Worm (Caenorhabditis elegans) whole organism, early embryonic: ENCODE results near the gene rgs-5.

Experiments used
- B0310.2 ChIP-seq: sonication (generic microtip); optimal IDR thresholded peaks from 2 replicates; lab custom pipeline; 2016; ENCODE audit warnings: mild to moderate bottlenecking, missing genetic modification characterization, missing compliant biosample characterization
- F13C5.2 ChIP-seq: sonication (generic microtip); optimal IDR thresholded peaks from 2 replicates; lab custom pipeline; 2017; ENCODE audit warnings: mild to moderate bottlenecking, missing genetic modification characterization, inconsistent platforms, missing compliant biosample characterization
- aly-1 ChIP-seq: sonication (generic microtip); optimal IDR thresholded peaks from 2 replicates; lab custom pipeline; 2016; ENCODE audit warnings: missing genetic modification characterization, missing compliant biosample characterization
- ama-1 ChIP-seq: fragments of 150-350 bp; optimal IDR thresholded peaks from 2 replicates; lab custom pipeline; 2014
- ceh-13 ChIP-seq: fragments of 200-800 bp; sonication (Bioruptor generic); optimal IDR thresholded peaks from 2 replicates; lab custom pipeline; 2018; ENCODE audit warnings: mild to moderate bottlenecking, missing genetic modification characterization, missing compliant biosample characterization
- ceh-36 ChIP-seq: sonication (generic microtip); optimal IDR thresholded peaks from 2 replicates; lab custom pipeline; 2016; ENCODE audit warnings: missing genetic modification characterization, inconsistent platforms, missing compliant biosample characterization
- ets-7 ChIP-seq: sonication (generic microtip); optimal IDR thresholded peaks from 2 replicates; lab custom pipeline; 2016; ENCODE audit warnings: missing genotype, missing genetic modification characterization, missing compliant biosample characterization
- flt-1 ChIP-seq: fragments of 200-800 bp; sonication (Bioruptor generic); IDR thresholded peaks from 2 replicates; pipeline ENCODE4 v1.3.6; 2022; ENCODE audit warnings: missing genetic modification characterization, missing compliant biosample characterization
- hmbx-1 ChIP-seq: sonication (generic microtip); optimal IDR thresholded peaks from 2 replicates; lab custom pipeline; 2016; ENCODE audit warnings: mild to moderate bottlenecking, missing genetic modification characterization, missing compliant biosample characterization
- hmg-4 ChIP-seq: fragments of 200-800 bp; sonication (Bioruptor generic); optimal IDR thresholded peaks from 2 replicates; lab custom pipeline; 2018; ENCODE audit warnings: mild to moderate bottlenecking, missing genetic modification characterization, missing compliant biosample characterization
- hnd-1 ChIP-seq: sonication (generic microtip); optimal IDR thresholded peaks from 2 replicates; lab custom pipeline; 2016; ENCODE audit warnings: missing genetic modification characterization, missing compliant biosample characterization
- pes-1 ChIP-seq: fragments of 200-800 bp; sonication (Bioruptor generic); IDR thresholded peaks from 2 replicates; pipeline ENCODE4 v1.3.6; 2022; ENCODE audit warnings: missing genetic modification reagents, missing genetic modification characterization, missing compliant biosample characterization
- scrt-1 ChIP-seq: fragments of 200-800 bp; sonication (Bioruptor generic); IDR thresholded peaks from 2 replicates; pipeline ENCODE4 v1.3.6; 2022; ENCODE audit warnings: missing genetic modification characterization, missing compliant biosample characterization
- sea-1 ChIP-seq: fragments of 200-800 bp; sonication (Bioruptor generic); conservative IDR thresholded peaks from 2 replicates; pipeline ENCODE4 v1.3.6; 2022; ENCODE audit warnings: missing genetic modification characterization, missing compliant biosample characterization
- tbx-11 ChIP-seq: fragments of 200-800 bp; sonication (Bioruptor generic); IDR thresholded peaks from 2 replicates; pipeline ENCODE4 v1.3.6; 2022; ENCODE audit warnings: missing genetic modification characterization, missing compliant biosample characterization
- tbx-37 ChIP-seq: fragments of 200-800 bp; sonication (Bioruptor generic); conservative IDR thresholded peaks from 2 replicates; pipeline ENCODE4 v1.3.6; 2022; ENCODE audit warnings: missing genetic modification reagents, missing genetic modification characterization, missing compliant biosample characterization
- tra-4 ChIP-seq: sonication (generic microtip); optimal IDR thresholded peaks from 2 replicates; lab custom pipeline; 2017; ENCODE audit warnings: missing genetic modification characterization, missing compliant biosample characterization

rgs-5 gene

DNA sequence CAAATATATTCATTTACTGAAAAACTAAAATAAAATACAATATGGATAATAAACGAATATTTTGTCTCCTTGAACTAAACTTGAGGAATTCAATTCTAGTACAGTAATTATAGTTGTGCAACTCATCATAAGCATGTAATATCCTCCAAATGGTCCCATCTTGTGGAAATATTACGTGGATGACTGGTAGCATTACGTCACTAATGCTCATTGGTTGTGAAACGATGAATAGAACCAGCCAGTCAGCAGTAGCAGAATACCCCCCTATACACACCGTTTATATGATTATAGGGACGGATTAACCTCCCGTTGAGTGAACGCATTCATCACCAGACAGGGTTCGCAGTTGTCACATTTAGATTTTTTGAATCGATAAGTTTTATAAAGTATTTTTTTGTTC lies 20.0 kb downstream of the rgs-5 start:
- TF ChIP-seq tbx-11 (GFP tag; lab: Robert Waterston, UW) (no peak), hmbx-1 (no peak)

DNA sequence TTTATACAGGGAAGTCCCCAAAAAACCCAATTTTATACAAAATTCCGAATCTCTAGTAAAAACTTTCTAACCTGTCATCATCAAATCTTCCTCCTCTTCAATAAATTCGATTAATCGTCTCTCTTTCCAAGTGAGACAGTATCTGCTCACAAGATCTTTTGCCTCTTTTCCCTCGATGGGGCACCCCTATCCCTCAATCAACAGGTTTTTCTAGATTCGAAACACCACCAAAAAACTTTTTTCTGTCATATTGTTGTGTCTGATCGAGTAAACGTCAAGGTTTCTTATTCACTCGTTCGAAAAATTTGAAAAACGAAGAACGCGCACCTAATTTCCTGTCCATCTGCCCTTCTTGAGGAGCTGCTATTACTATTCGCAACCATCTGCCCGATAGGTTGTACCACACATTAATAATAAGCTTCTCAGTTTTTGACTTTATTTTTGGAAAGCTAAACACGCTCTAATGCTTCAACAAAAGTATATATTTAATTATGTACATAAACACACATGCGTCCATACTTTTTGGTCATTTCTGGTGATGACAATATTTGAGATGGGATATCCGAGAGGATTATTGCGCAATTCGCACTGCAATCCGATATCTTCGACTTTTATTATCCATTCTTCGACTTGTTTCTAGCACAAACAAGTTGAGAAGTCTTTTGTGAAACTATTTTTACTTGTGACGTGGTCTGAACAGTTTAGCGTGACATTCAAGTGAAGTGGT lies 20.9 kb downstream of the rgs-5 start:
- TF ChIP-seq tbx-11 (GFP tag; lab: Robert Waterston, UW) (no peak), scrt-1 (GFP tag; lab: Robert Waterston, UW) (no peak), hmbx-1 (no peak), sea-1 (GFP tag; lab: Robert Waterston, UW) (no peak), ama-1 (no peak), ceh-13 (GFP tag; lab: Kevin White, UChicago) (no peak), flt-1 (GFP tag; lab: Robert Waterston, UW) (no peak), hnd-1 (tag; lab: Kevin White, UChicago) (no peak), tra-4 (tag; lab: Kevin White, UChicago) (no peak), tbx-37 (GFP tag; lab: Robert Waterston, UW) (no peak), hmg-4 (GFP tag; lab: Kevin White, UChicago) (no peak), B0310.2 (tag; lab: Kevin White, UChicago) (no peak), aly-1 (tag; lab: Kevin White, UChicago) (no peak)

- TF ChIP-seq pes-1 (no peak), hmbx-1 (no peak), hmg-4 (GFP tag; lab: Kevin White, UChicago) (no peak)
Observed at ce11 chrIII:5719832-5720194, 21.5 kb downstream of the rgs-5 start.

DNA sequence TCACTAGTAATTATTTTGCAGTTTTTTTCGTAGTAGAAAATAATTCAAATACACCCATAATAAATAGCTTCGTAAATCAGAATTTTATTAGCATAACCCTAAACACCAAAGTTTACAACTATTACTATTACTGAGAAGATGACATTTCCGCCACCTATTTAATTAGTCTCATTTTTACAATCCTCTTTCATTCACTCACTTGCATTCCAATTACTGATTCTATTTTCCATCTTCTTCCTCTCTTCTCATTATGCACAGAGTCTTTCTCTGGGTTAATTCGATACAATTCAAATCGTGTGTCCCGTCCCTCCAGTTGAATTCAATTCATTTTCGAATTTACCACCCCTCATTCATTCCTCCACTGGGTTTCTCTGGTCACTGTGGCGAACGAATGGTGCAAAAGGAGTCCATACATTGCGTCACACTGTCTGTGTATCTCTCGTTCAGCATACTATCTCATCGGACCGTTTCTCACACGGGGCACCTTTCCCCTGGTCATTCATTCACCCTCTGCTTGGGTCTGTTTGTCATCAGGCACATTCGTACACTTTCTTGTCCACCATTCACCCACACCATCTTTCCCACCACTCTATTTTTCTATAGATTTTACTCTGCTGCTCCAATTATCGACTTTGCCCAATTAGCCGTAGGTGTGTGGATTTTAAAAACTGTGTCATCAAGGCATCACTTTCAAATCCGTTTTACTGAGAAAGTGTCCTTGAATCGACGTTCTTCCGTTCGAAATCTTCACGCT lies 22.1 kb downstream of the rgs-5 start:
- TF ChIP-seq hmg-4 (GFP tag; lab: Kevin White, UChicago), result peak; percentile 27
- 0 out of 2 replicates have a peak, but pooled peaks have one; percentile 9 for TF ChIP-seq scrt-1 (GFP tag; lab: Robert Waterston, UW)
- peak; percentile 51 for TF ChIP-seq aly-1 (tag; lab: Kevin White, UChicago)
- TF ChIP-seq tbx-37 (GFP tag; lab: Robert Waterston, UW), result no peak
- no peak for TF ChIP-seq ama-1

DNA sequence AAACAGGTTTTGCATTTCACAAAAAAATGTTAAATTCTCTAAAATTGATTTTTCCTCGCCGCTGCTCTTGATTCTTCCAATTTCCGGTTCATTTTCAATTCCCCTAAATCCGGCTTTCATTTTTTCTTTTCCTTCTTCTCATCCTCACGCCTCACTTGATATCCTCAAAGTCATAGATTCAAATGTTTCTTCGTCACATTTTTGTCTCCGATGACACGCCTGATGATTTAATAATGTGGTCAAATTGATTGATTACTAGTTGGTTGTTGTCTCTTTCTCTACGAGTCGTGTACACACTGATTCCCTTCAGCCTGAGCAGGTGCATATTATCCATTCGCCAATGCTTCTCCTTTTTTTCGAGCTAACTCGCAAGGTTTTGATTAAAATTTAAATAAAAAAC lies 23.1 kb downstream of the rgs-5 start:
- TF ChIP-seq tbx-11 (GFP tag; lab: Robert Waterston, UW) (no peak), hmg-4 (GFP tag; lab: Kevin White, UChicago) (no peak), sea-1 (GFP tag; lab: Robert Waterston, UW) (no peak)

- TF ChIP-seq tbx-11 (GFP tag; lab: Robert Waterston, UW) (no peak), hmbx-1 (no peak), flt-1 (GFP tag; lab: Robert Waterston, UW) (no peak), aly-1 (tag; lab: Kevin White, UChicago) (no peak), hmg-4 (GFP tag; lab: Kevin White, UChicago) (peak; percentile 21), tbx-37 (GFP tag; lab: Robert Waterston, UW) (peak; percentile 12; the same call in 1 of the 2 replicates), ets-7 (no peak), pes-1 (no peak)
Observed at ce11 chrIII:5721888-5722287, 23.5 kb downstream of the rgs-5 start.

DNA sequence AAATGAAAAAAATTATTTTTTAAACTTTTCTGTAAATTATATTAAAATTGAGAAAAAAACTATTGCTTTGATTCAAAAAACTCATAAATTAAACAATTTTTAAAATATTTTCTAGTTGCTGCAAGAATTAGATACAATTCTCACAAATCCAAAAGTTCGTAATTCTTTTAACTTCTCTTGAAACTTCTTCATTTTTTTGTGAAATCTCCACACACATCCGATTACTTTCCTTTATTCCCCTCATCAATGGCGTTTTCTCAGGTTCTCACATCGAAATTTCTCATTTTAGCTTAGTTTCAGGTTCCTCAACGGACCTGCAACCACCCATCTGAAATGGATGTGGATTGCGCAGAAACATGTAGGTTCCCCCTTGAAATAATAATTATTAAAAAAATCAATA lies 24.2 kb downstream of the rgs-5 start, which contains the start of gene wrm-1:
Gene wrm-1, plus strand, starts transcription at position 301 of the 400 bp plus-strand sequence.
- TF ChIP-seq ceh-36 (tag; lab: Kevin White, UChicago) (no peak), tra-4 (tag; lab: Kevin White, UChicago) (no peak), B0310.2 (tag; lab: Kevin White, UChicago) (no peak), aly-1 (tag; lab: Kevin White, UChicago) (no peak), F13C5.2 (no peak), pes-1 (no peak)

DNA sequence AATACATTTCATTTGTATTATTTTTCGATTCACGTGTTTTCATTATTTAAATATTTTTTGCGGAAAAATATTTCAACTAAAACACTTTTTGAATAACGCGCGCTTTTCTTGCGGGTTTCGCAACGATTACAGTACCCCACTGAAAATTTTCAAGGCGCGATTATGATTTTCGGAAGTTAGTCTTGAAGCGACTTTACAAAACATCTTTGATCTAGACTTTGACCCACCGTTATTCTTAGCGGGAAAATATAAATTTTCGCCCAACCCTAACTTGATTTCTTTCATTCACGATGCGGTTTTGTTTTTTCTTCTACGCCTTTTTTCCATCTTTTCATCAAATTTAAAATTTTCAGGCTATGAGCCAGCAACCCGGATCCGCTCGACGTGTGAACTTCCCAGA lies 29.5 kb downstream of the rgs-5 start, which contains the start of gene egg-1:
Gene egg-1, plus strand, starts transcription at position 354 of the 400 bp plus-strand sequence.
- TF ChIP-seq hmbx-1 (no peak), F13C5.2 (no peak), ceh-36 (tag; lab: Kevin White, UChicago) (no peak), hmg-4 (GFP tag; lab: Kevin White, UChicago) (no peak), sea-1 (GFP tag; lab: Robert Waterston, UW) (no peak), tbx-11 (GFP tag; lab: Robert Waterston, UW) (no peak), scrt-1 (GFP tag; lab: Robert Waterston, UW) (no peak), ets-7 (no peak), tbx-37 (GFP tag; lab: Robert Waterston, UW) (no peak), hnd-1 (tag; lab: Kevin White, UChicago) (no peak), ceh-13 (GFP tag; lab: Kevin White, UChicago) (no peak), pes-1 (no peak), B0310.2 (tag; lab: Kevin White, UChicago) (no peak), tra-4 (tag; lab: Kevin White, UChicago) (no peak), flt-1 (GFP tag; lab: Robert Waterston, UW) (no peak), ama-1 (no peak), aly-1 (tag; lab: Kevin White, UChicago) (no peak)
